Worm (Caenorhabditis elegans) whole organism, young adult: ENCODE measurements around the gene spt-5.

ENCODE experiments used
- ets-4 ChIP-seq: fragments of 200-800 bp; sonication (Bioruptor generic); optimal IDR thresholded peaks from 2 replicates; lab custom pipeline; 2018; ENCODE audit warnings: mild to moderate bottlenecking, missing genetic modification characterization, missing compliant biosample characterization
- snpc-4 ChIP-seq, 5 experiments: fragments of 150-350 bp in 1 of 5; sonication (generic microtip) in 4 of 5; optimal IDR thresholded peaks; 2 replicates each; lab custom pipeline; 2014 to 2018; ENCODE audit warnings: missing genetic modification characterization in 5 of 5, missing biosample characterization in 3 of 5, antibody characterized with exemption in 2 of 5, mild to moderate bottlenecking in 2 of 5, missing compliant biosample characterization in 2 of 5, missing genotype in 2 of 5, moderate library complexity in 2 of 5, missing genetic modification reagents in 1 of 5
- unc-62 ChIP-seq: fragments of 150-350 bp; optimal IDR thresholded peaks from 2 replicates; lab custom pipeline; 2014; ENCODE audit warnings: missing biosample characterization, missing genetic modification reagents, missing genetic modification characterization

DNA sequence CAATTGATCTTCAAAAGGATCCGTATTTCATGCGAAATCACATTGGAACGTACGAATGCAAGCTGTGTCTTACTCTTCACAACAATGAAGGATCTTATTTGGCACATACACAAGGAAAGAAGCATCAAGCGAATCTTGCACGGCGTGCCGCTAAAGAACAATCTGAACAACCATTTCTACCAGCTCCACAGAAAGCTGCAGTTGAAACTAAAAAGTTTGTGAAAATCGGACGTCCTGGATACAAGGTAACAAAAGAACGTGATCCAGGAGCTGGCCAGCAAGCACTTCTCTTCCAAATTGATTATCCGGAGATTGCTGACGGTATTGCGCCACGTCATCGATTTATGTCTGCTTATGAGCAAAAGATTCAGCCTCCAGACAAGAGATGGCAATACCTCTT lies 33.3 kb downstream of the spt-5 start:
- TF ChIP-seq unc-62 (GFP tag; lab: Kevin White, UChicago) = no peak
- no peak for TF ChIP-seq snpc-4 (GFP tag; optimal IDR thresholded peaks at IDR 0.05; lab: Kevin White, UChicago)
- no peak for TF ChIP-seq snpc-4 (tag; optimal IDR thresholded peaks at IDR 0.05; lab: Kevin White, UChicago)
- no peak for TF ChIP-seq ets-4 (GFP tag; lab: Kevin White, UChicago)
